Fruit fly (Drosophila melanogaster) whole organism, embryonic: ENCODE results near the gene CG13248.

Experiments
- Bdp1 ChIP-seq: fragments of 200-800 bp; sonication (Bioruptor generic); optimal IDR thresholded peaks from 3 replicates; lab custom pipeline; 2016; ENCODE audit warnings: missing biosample characterization, missing genetic modification characterization
- CG11723 ChIP-seq: fragments of 200-800 bp; sonication (Bioruptor generic); optimal IDR thresholded peaks from 2 replicates; lab custom pipeline; 2017; ENCODE audit warnings: missing biosample characterization, mild to moderate bottlenecking, missing genetic modification characterization
- CG17186 ChIP-seq: fragments of 200-800 bp; sonication (Bioruptor generic); optimal IDR thresholded peaks from 3 replicates; lab custom pipeline; 2017; ENCODE audit warnings: missing biosample characterization, missing genetic modification reagents, missing genetic modification characterization
- CG33557 ChIP-seq: fragments of 200-800 bp; sonication (Bioruptor generic); optimal IDR thresholded peaks from 2 replicates; lab custom pipeline; 2019; ENCODE audit warnings: missing biosample characterization, mild to moderate bottlenecking, missing genetic modification characterization, moderate library complexity
- CG4360 ChIP-seq: fragments of 200-800 bp; sonication (Bioruptor generic); IDR thresholded peaks from 2 replicates; pipeline ENCODE4 v1.3.6; 2022; ENCODE audit warnings: missing biosample characterization, missing genetic modification characterization
- HmgD ChIP-seq: fragments of 200-800 bp; sonication (Bioruptor generic); optimal IDR thresholded peaks from 3 replicates; lab custom pipeline; 2016; ENCODE audit warnings: missing biosample characterization, missing genetic modification characterization
- PHDP ChIP-seq: fragments of 200-800 bp; sonication (Bioruptor generic); optimal IDR thresholded peaks from 3 replicates; lab custom pipeline; 2018; ENCODE audit warnings: missing biosample characterization, mild to moderate bottlenecking, missing genetic modification characterization, moderate library complexity
- bowl ChIP-seq: fragments of 200-800 bp; sonication (Bioruptor generic); IDR thresholded peaks from 2 replicates; pipeline ENCODE4 v1.3.6; 2022; ENCODE audit warnings: missing biosample characterization, missing genetic modification characterization
- psq ChIP-seq: fragments of 200-800 bp; sonication (Bioruptor generic); optimal IDR thresholded peaks from 2 replicates; lab custom pipeline; 2017; ENCODE audit warnings: missing biosample characterization, missing genetic modification characterization
- sima ChIP-seq: fragments of 200-800 bp; sonication (Bioruptor generic); optimal IDR thresholded peaks from 2 replicates; lab custom pipeline; 2016; ENCODE audit warnings: missing biosample characterization, missing genetic modification characterization

DNA sequence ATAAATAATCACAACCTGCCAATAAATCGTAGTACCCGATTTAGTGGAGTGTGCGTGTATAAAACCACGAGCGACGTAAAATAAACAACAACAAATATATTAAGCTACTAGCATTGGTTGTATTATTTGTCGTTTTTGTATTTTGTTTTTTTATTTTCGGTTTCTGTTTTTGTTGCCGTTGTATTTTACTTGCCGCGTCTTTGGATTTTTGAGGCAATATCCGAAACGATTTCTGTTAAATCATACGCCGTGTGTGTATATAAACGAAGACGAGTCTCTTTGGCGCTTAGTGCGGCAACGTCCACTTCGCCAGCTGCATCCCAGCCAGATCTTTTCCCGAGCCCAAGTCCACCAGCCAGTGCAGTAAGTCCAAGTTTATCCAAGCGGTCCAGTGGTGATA lies 2.9 kb upstream of the CG13248 start, which contains the start of gene zye:
- TF ChIP-seq PHDP (tag; lab: Kevin White, UChicago) (no peak), Bdp1 (GFP tag; lab: Kevin White, UChicago) (no peak), HmgD (GFP tag; lab: Kevin White, UChicago) (no peak), CG11723 (no peak), CG33557 (GFP tag; lab: Kevin White, UChicago) (no peak), CG4360 (GFP tag; lab: Robert Waterston, UW) (no peak), sima (no peak), CG17186 (GFP tag; lab: Kevin White, UChicago) (no peak), psq (no peak), bowl (no peak)
